Worm (Caenorhabditis elegans) whole organism, L4 larva: ENCODE data around the gene bgnt-1.1.

Experiments
- D1046.2 ChIP-seq: fragments of 200-800 bp; sonication (Bioruptor generic); IDR thresholded peaks from 2 replicates; pipeline ENCODE4 v1.3.6; 2022; ENCODE audit warnings: missing genetic modification characterization, missing compliant biosample characterization
- F37D6.2 ChIP-seq: sonication (generic microtip); optimal IDR thresholded peaks from 2 replicates; lab custom pipeline; 2016; ENCODE audit warnings: mild to moderate bottlenecking, missing genetic modification characterization, missing compliant biosample characterization
- R02D3.7 ChIP-seq: fragments of 150-350 bp; sonication (generic microtip); optimal IDR thresholded peaks from 3 replicates; lab custom pipeline; 2014; ENCODE audit warnings: missing biosample characterization, missing genetic modification characterization
- T26A8.4 ChIP-seq: fragments of 200-800 bp; sonication (Bioruptor generic); IDR thresholded peaks from 2 replicates; pipeline ENCODE4 v1.3.6; 2022; ENCODE audit warnings: missing genetic modification characterization, missing compliant biosample characterization
- Y105C5A.15 ChIP-seq: fragments of 200-800 bp; sonication (Bioruptor generic); IDR thresholded peaks from 2 replicates; pipeline ENCODE4 v1.3.6; 2022; ENCODE audit warnings: missing genetic modification characterization, missing compliant biosample characterization
- Y48G9A.11 ChIP-seq: fragments of 200-800 bp; sonication (Bioruptor generic); IDR thresholded peaks from 2 replicates; pipeline ENCODE4 v1.3.6; 2022; ENCODE audit warnings: missing genetic modification reagents, missing genetic modification characterization, missing compliant biosample characterization
- aha-1 ChIP-seq: fragments of 150-350 bp; peaks from one replicate; lab custom pipeline; 2014; ENCODE audit warnings: missing biosample characterization, missing genetic modification characterization
- ceh-20 ChIP-seq: fragments of 200-800 bp; sonication (Bioruptor generic); IDR thresholded peaks from 2 replicates; pipeline ENCODE4 v1.3.6; 2022; ENCODE audit warnings: missing genetic modification reagents, missing genetic modification characterization, missing compliant biosample characterization
- ceh-44 ChIP-seq: fragments of 200-800 bp; sonication (Bioruptor generic); IDR thresholded peaks from 2 replicates; pipeline ENCODE4 v1.3.6; 2022; ENCODE audit warnings: missing genetic modification reagents, missing genetic modification characterization, missing compliant biosample characterization
- ces-1 ChIP-seq: fragments of 150-350 bp; sonication (generic microtip); optimal IDR thresholded peaks from 4 replicates; lab custom pipeline; 2014; ENCODE audit warnings: missing biosample characterization, missing genetic modification reagents, missing genetic modification characterization
- daf-12 ChIP-seq: fragments of 150-350 bp; optimal IDR thresholded peaks from 2 replicates; lab custom pipeline; 2014; ENCODE audit warnings: missing biosample characterization, missing genetic modification reagents, missing genetic modification characterization
- daf-16 ChIP-seq, 3 experiments: sonication (generic microtip); optimal IDR thresholded peaks; 2 replicates each; lab custom pipeline; 2016 to 2017; ENCODE audit warnings: missing genetic modification characterization in 3 of 3, missing genetic modification reagents in 3 of 3, mild to moderate bottlenecking in 2 of 3, missing compliant biosample characterization in 2 of 3, missing biosample characterization in 1 of 3, moderate library complexity in 1 of 3
- dmd-6 ChIP-seq: fragments of 200-800 bp; sonication (Bioruptor generic); IDR thresholded peaks from 2 replicates; pipeline ENCODE4 v1.3.6; 2022; ENCODE audit warnings: missing genetic modification reagents, missing genetic modification characterization, missing compliant biosample characterization
- dve-1 ChIP-seq: sonication (generic microtip); optimal IDR thresholded peaks from 2 replicates; lab custom pipeline; 2017; ENCODE audit warnings: antibody characterized with exemption, mild to moderate bottlenecking, missing genetic modification characterization, missing compliant biosample characterization; ENCODE audit not compliant: insufficient read depth
- fkh-10 ChIP-seq: fragments of 150-350 bp; optimal IDR thresholded peaks from 2 replicates; lab custom pipeline; 2014; ENCODE audit warnings: missing biosample characterization, missing genetic modification reagents, missing genetic modification characterization
- hlh-11 ChIP-seq: fragments of 200-800 bp; sonication (Bioruptor generic); optimal IDR thresholded peaks from 2 replicates; lab custom pipeline; 2018; ENCODE audit warnings: mild to moderate bottlenecking, missing genetic modification characterization, missing compliant biosample characterization
- jun-1 ChIP-seq: fragments of 150-350 bp; optimal IDR thresholded peaks from 2 replicates; lab custom pipeline; 2014; ENCODE audit warnings: missing biosample characterization, missing genetic modification reagents, missing genetic modification characterization
- lin-13 ChIP-seq: fragments of 150-350 bp; optimal IDR thresholded peaks from 2 replicates; lab custom pipeline; 2014; ENCODE audit warnings: missing biosample characterization, missing genetic modification reagents, missing genetic modification characterization
- lsy-2 ChIP-seq, 2 experiments: fragments of 150-350 bp in 1 of 2; sonication (generic microtip) in 1 of 2; optimal IDR thresholded peaks; 2 replicates each; lab custom pipeline; 2014 to 2017; ENCODE audit warnings: missing biosample characterization in 2 of 2, missing genetic modification characterization in 2 of 2
- mdl-1 ChIP-seq, 2 experiments: fragments of 150-350 bp in 1 of 2; sonication (generic microtip) in 1 of 2; optimal IDR thresholded peaks; 2 replicates each; lab custom pipeline; 2014 to 2017; ENCODE audit warnings: missing biosample characterization in 2 of 2, missing genetic modification characterization in 2 of 2
- mdt-29 ChIP-seq: fragments of 200-800 bp; sonication (Bioruptor generic); IDR thresholded peaks from 2 replicates; pipeline ENCODE4 v1.3.6; 2022; ENCODE audit warnings: missing genetic modification reagents, missing genetic modification characterization, missing compliant biosample characterization
- mep-1 ChIP-seq: fragments of 150-350 bp; sonication (generic microtip); optimal IDR thresholded peaks from 3 replicates; lab custom pipeline; 2014; ENCODE audit warnings: missing biosample characterization, missing genetic modification characterization
- nhr-10 ChIP-seq: fragments of 150-350 bp; optimal IDR thresholded peaks from 2 replicates; lab custom pipeline; 2014; ENCODE audit warnings: missing biosample characterization, missing genetic modification characterization
- nhr-28 ChIP-seq: fragments of 150-350 bp; optimal IDR thresholded peaks from 2 replicates; lab custom pipeline; 2014; ENCODE audit warnings: missing biosample characterization, missing genetic modification characterization
- nhr-48 ChIP-seq: sonication (generic microtip); optimal IDR thresholded peaks from 2 replicates; lab custom pipeline; 2016; ENCODE audit warnings: mild to moderate bottlenecking, missing genetic modification characterization, missing compliant biosample characterization
- nhr-6 ChIP-seq: fragments of 150-350 bp; optimal IDR thresholded peaks from 2 replicates; lab custom pipeline; 2014; ENCODE audit warnings: missing biosample characterization, missing genetic modification characterization
- nhr-77 ChIP-seq: fragments of 150-350 bp; optimal IDR thresholded peaks from 2 replicates; lab custom pipeline; 2014; ENCODE audit warnings: missing biosample characterization, missing genetic modification characterization
- pha-4 ChIP-seq, 2 experiments: fragments of 150-350 bp in 1 of 2; fragments of 200-800 bp in 1 of 2; sonication (Bioruptor generic) in 1 of 2; IDR thresholded peaks in 1 of 2; optimal IDR thresholded peaks in 1 of 2; 2 replicates each; pipeline versions ENCODE4 v1.3.6 to Lab custom; 2014 to 2022; ENCODE audit warnings: missing genetic modification characterization in 2 of 2, missing genetic modification reagents in 2 of 2, missing biosample characterization in 1 of 2, missing compliant biosample characterization in 1 of 2
- php-3 ChIP-seq: fragments of 200-800 bp; sonication (Bioruptor generic); IDR thresholded peaks from 2 replicates; pipeline ENCODE4 v1.3.6; 2022; ENCODE audit warnings: missing genetic modification reagents, missing genetic modification characterization, missing compliant biosample characterization
- pqm-1 ChIP-seq: sonication (generic microtip); optimal IDR thresholded peaks from 2 replicates; lab custom pipeline; 2017; ENCODE audit warnings: missing biosample characterization, missing genetic modification characterization
- tag-97 ChIP-seq: fragments of 200-800 bp; sonication (Bioruptor generic); IDR thresholded peaks from 2 replicates; pipeline ENCODE4 v1.3.6; 2022; ENCODE audit warnings: missing genetic modification characterization, missing compliant biosample characterization
- tra-1 ChIP-seq: fragments of 200-800 bp; sonication (Bioruptor generic); IDR thresholded peaks from 2 replicates; pipeline ENCODE4 v1.3.6; 2022; ENCODE audit warnings: missing genetic modification reagents, missing genetic modification characterization, missing compliant biosample characterization
- unc-130 ChIP-seq: sonication (generic microtip); optimal IDR thresholded peaks from 2 replicates; lab custom pipeline; 2016; ENCODE audit warnings: missing genetic modification reagents, missing genetic modification characterization, missing compliant biosample characterization
- unc-62 ChIP-seq, 3 experiments: fragments of 150-350 bp in 1 of 3; sonication (generic microtip); optimal IDR thresholded peaks in 2 of 3; peaks in 1 of 3; 1 replicate in 1 of 3; 2 replicates in 2 of 3; lab custom pipeline; 2014 to 2017; ENCODE audit warnings: missing biosample characterization in 3 of 3, missing genetic modification characterization in 3 of 3, missing genetic modification reagents in 3 of 3, missing genotype in 1 of 3
- zag-1 ChIP-seq: fragments of 150-350 bp; optimal IDR thresholded peaks from 2 replicates; lab custom pipeline; 2014; ENCODE audit warnings: missing biosample characterization, missing genetic modification characterization
- zfp-3 ChIP-seq: fragments of 200-800 bp; sonication (Bioruptor generic); conservative IDR thresholded peaks from 2 replicates; pipeline ENCODE4 v1.3.6; 2022; ENCODE audit warnings: missing genetic modification reagents, missing genetic modification characterization, missing compliant biosample characterization
- zip-11 ChIP-seq: fragments of 200-800 bp; sonication (Bioruptor generic); IDR thresholded peaks from 2 replicates; pipeline ENCODE4 v1.3.6; 2022; ENCODE audit warnings: missing genetic modification characterization, missing compliant biosample characterization

The bgnt-1.1 gene

ce11 chrIV:10463127-10463526 is 9.5 kb upstream of the bgnt-1.1 start (continued):
- TF ChIP-seq T26A8.4 (GFP tag; lab: Robert Waterston, UW) (0 out of 2 replicates have a peak, but pooled peaks have one; percentile 14), mdl-1 (tag; optimal IDR thresholded peaks at IDR 0.05; lab: Kevin White, UChicago) (no peak), nhr-10 (tag; lab: Kevin White, UChicago) (no peak), nhr-28 (peak; percentile 77), nhr-48 (tag; lab: Kevin White, UChicago) (peak; percentile 80), dve-1 (tag; lab: Kevin White, UChicago) (peak; percentile 83), dmd-6 (GFP tag; lab: Robert Waterston, UW) (peak; percentile 98)

- no peak for TF ChIP-seq zip-11 (GFP tag; lab: Robert Waterston, UW)
- no peak for TF ChIP-seq daf-16 (GFP tag; optimal IDR thresholded peaks at IDR 0.05; lab: Kevin White, UChicago)
- peak; percentile 33 for TF ChIP-seq daf-16 (tag; optimal IDR thresholded peaks at IDR 0.05; lab: Kevin White, UChicago)
- no peak for TF ChIP-seq daf-12
- TF ChIP-seq nhr-28 = peak; percentile 20
- TF ChIP-seq dve-1 (tag; lab: Kevin White, UChicago) = peak; percentile 47
- no peak for TF ChIP-seq ces-1 (GFP tag; lab: Kevin White, UChicago)
- peak in 1 of 2 experiments; percentile 16 for TF ChIP-seq unc-62 (GFP tag; optimal IDR thresholded peaks at IDR 0.05 in 1 of 2; lab: Kevin White, UChicago)
- no peak for TF ChIP-seq unc-62 (tag; optimal IDR thresholded peaks at IDR 0.05; lab: Kevin White, UChicago)
- TF ChIP-seq dmd-6 (GFP tag; lab: Robert Waterston, UW) = 0 out of 2 replicates have a peak, but pooled peaks have one; percentile 13
Observed at ce11 chrIV:10463987-10464638, 8.5 kb upstream of the bgnt-1.1 start, which contains the start of gene ugt-43. ugt-43 (plus strand) TSS chrIV:10464588.

- TF ChIP-seq tag-97 (GFP tag; lab: Robert Waterston, UW) = no peak
- peak in 1 of 2 experiments; percentile 95 for TF ChIP-seq unc-62 (GFP tag; optimal IDR thresholded peaks at IDR 0.05 in 1 of 2; lab: Kevin White, UChicago)
- no peak for TF ChIP-seq unc-62 (tag; optimal IDR thresholded peaks at IDR 0.05; lab: Kevin White, UChicago)
Observed at ce11 chrIV:10465764-10466163, 6.8 kb upstream of the bgnt-1.1 start.

- TF ChIP-seq lsy-2 (tag; optimal IDR thresholded peaks at IDR 0.05; lab: Kevin White, UChicago) (peak in 1 of 2 experiments; percentile 61), dmd-6 (GFP tag; lab: Robert Waterston, UW) (peak; percentile 70), daf-16 (GFP tag; optimal IDR thresholded peaks at IDR 0.05; lab: Kevin White, UChicago) (no peak), daf-16 (tag; optimal IDR thresholded peaks at IDR 0.05; lab: Kevin White, UChicago) (peak; percentile 43), nhr-28 (peak; percentile 86), ceh-20 (no peak), pqm-1 (tag; lab: Kevin White, UChicago) (peak; percentile 83), nhr-77 (peak; percentile 38), zip-11 (GFP tag; lab: Robert Waterston, UW) (no peak), aha-1 (tag; lab: Kevin White, UChicago) (peak; percentile 54), php-3 (GFP tag; lab: Robert Waterston, UW) (peak; percentile 23; the same call in 1 of the 2 replicates), dve-1 (tag; lab: Kevin White, UChicago) (peak; percentile 44), tra-1 (GFP tag; lab: Robert Waterston, UW) (no peak), hlh-11 (tag; lab: Kevin White, UChicago) (peak; percentile 44)
Observed at ce11 chrIV:10466398-10466797, 6.2 kb upstream of the bgnt-1.1 start.

ce11 chrIV:10467347-10467746 is 5.2 kb upstream of the bgnt-1.1 start:
- TF ChIP-seq Y105C5A.15 (GFP tag; lab: Robert Waterston, UW) (no peak), mdt-29 (no peak), hlh-11 (tag; lab: Kevin White, UChicago) (peak; percentile 64), lin-13 (GFP tag; lab: Kevin White, UChicago) (no peak), zag-1 (tag; lab: Kevin White, UChicago) (no peak), zfp-3 (GFP tag; lab: Robert Waterston, UW) (no peak), ceh-20 (no peak), unc-130 (GFP tag; lab: Kevin White, UChicago) (no peak), fkh-10 (GFP tag; lab: Kevin White, UChicago) (no peak), D1046.2 (GFP tag; lab: Robert Waterston, UW) (no peak), R02D3.7 (tag; lab: Kevin White, UChicago) (no peak), pha-4 (GFP tag; IDR thresholded peaks at IDR 0.05; lab: Robert Waterston, UW) (no peak), pha-4 (tag; optimal IDR thresholded peaks at IDR 0.05; lab: Kevin White, UChicago) (no peak), dve-1 (tag; lab: Kevin White, UChicago) (peak; percentile 47), Y48G9A.11 (GFP tag; lab: Robert Waterston, UW) (no peak), jun-1 (tag; lab: Kevin White, UChicago) (no peak), F37D6.2 (tag; lab: Kevin White, UChicago) (no peak), mep-1 (tag; lab: Kevin White, UChicago) (no peak), daf-16 (GFP tag; optimal IDR thresholded peaks at IDR 0.05; lab: Kevin White, UChicago) (no peak), daf-16 (tag; optimal IDR thresholded peaks at IDR 0.05; lab: Kevin White, UChicago) (peak; percentile 68), nhr-10 (tag; lab: Kevin White, UChicago) (no peak), tra-1 (GFP tag; lab: Robert Waterston, UW) (0 out of 2 replicates have a peak, but pooled peaks have one; percentile 23), nhr-6 (no peak), ceh-44 (GFP tag; lab: Robert Waterston, UW) (no peak)
